Fruit fly (Drosophila melanogaster) whole organism, embryonic: ENCODE measurements around the gene Liprin-beta.
A peak's percentile ranks its signal among the peaks of the same experiment; 100 is the strongest.

Source experiments
- Abd-B ChIP-seq: fragments of 200-800 bp; sonication (Bioruptor generic); optimal IDR thresholded peaks from 2 replicates; lab custom pipeline; 2018; ENCODE audit warnings: missing biosample characterization, mild to moderate bottlenecking, missing genetic modification characterization, moderate library complexity
- Bgb ChIP-seq: fragments of 200-800 bp; sonication (Bioruptor generic); IDR thresholded peaks from 2 replicates; pipeline ENCODE4 v1.3.6; 2022; ENCODE audit warnings: missing biosample characterization, missing genetic modification characterization; ENCODE audit not compliant: partially characterized antibody
- CG10147 ChIP-seq: fragments of 200-800 bp; sonication (Bioruptor generic); optimal IDR thresholded peaks from 2 replicates; lab custom pipeline; 2019; ENCODE audit warnings: missing biosample characterization, mild to moderate bottlenecking, missing genetic modification characterization, moderate library complexity
- CG12071 ChIP-seq: fragments of 200-800 bp; sonication (Bioruptor generic); optimal IDR thresholded peaks from 3 replicates; lab custom pipeline; 2018; ENCODE audit warnings: missing biosample characterization, mild to moderate bottlenecking, missing genetic modification characterization
- CG12236 ChIP-seq: fragments of 200-800 bp; sonication (Bioruptor generic); optimal IDR thresholded peaks from 2 replicates; lab custom pipeline; 2016; ENCODE audit warnings: missing biosample characterization, missing genetic modification characterization
- CG13287 ChIP-seq: fragments of 200-800 bp; sonication (Bioruptor generic); IDR thresholded peaks from 2 replicates; pipeline ENCODE4 v1.3.6; 2022; ENCODE audit warnings: missing biosample characterization, missing genetic modification characterization; ENCODE audit not compliant: partially characterized antibody
- CG14014 ChIP-seq: fragments of 200-800 bp; sonication (Bioruptor generic); IDR thresholded peaks from 2 replicates; pipeline ENCODE4 v1.3.6; 2022; ENCODE audit warnings: missing biosample characterization, missing genetic modification characterization
- CG14965 ChIP-seq: fragments of 200-800 bp; sonication (Bioruptor generic); optimal IDR thresholded peaks from 2 replicates; lab custom pipeline; 2016; ENCODE audit warnings: missing biosample characterization, missing genetic modification characterization, borderline replicate concordance
- CG16815 ChIP-seq: fragments of 200-800 bp; sonication (Bioruptor generic); optimal IDR thresholded peaks from 3 replicates; lab custom pipeline; 2017; ENCODE audit warnings: missing biosample characterization, mild to moderate bottlenecking, missing genetic modification characterization
- CG17361 ChIP-seq: fragments of 200-800 bp; sonication (Bioruptor generic); IDR thresholded peaks from 3 replicates; pipeline ENCODE4 v1.3.6; 2022; ENCODE audit warnings: missing biosample characterization, missing genetic modification characterization
- CG2199 ChIP-seq: fragments of 200-800 bp; sonication (Bioruptor generic); IDR thresholded peaks from 3 replicates; pipeline ENCODE4 v1.3.6; 2022; ENCODE audit warnings: missing biosample characterization, missing genetic modification characterization
- CG2678 ChIP-seq: fragments of 200-800 bp; sonication (Bioruptor generic); optimal IDR thresholded peaks from 3 replicates; lab custom pipeline; 2019; ENCODE audit warnings: missing biosample characterization, mild to moderate bottlenecking, missing genetic modification characterization, moderate library complexity
- CG30431 ChIP-seq: fragments of 200-800 bp; sonication (Bioruptor generic); optimal IDR thresholded peaks from 2 replicates; lab custom pipeline; 2017; ENCODE audit warnings: missing biosample characterization, missing genetic modification characterization
- CG33557 ChIP-seq: fragments of 200-800 bp; sonication (Bioruptor generic); optimal IDR thresholded peaks from 2 replicates; lab custom pipeline; 2019; ENCODE audit warnings: missing biosample characterization, mild to moderate bottlenecking, missing genetic modification characterization, moderate library complexity
- CG3726 ChIP-seq: fragments of 200-800 bp; sonication (Bioruptor generic); IDR thresholded peaks from 3 replicates; pipeline ENCODE4, ENCODE4 v1.3.6; 2022; ENCODE audit warnings: missing biosample characterization, missing genetic modification characterization
- CG4820 ChIP-seq: fragments of 200-800 bp; sonication (Bioruptor generic); optimal IDR thresholded peaks from 3 replicates; lab custom pipeline; 2016; ENCODE audit warnings: missing biosample characterization, missing genetic modification characterization
- CG7987 ChIP-seq: fragments of 200-800 bp; sonication (Bioruptor generic); optimal IDR thresholded peaks from 2 replicates; lab custom pipeline; 2018; ENCODE audit warnings: missing biosample characterization, mild to moderate bottlenecking, missing genetic modification characterization, moderate library complexity
- CG9727 ChIP-seq: fragments of 200-800 bp; sonication (Bioruptor generic); optimal IDR thresholded peaks from 3 replicates; lab custom pipeline; 2017; ENCODE audit warnings: missing biosample characterization, mild to moderate bottlenecking, missing genetic modification characterization
- CG9876 ChIP-seq: fragments of 200-800 bp; sonication (Bioruptor generic); optimal IDR thresholded peaks from 2 replicates; lab custom pipeline; 2016; ENCODE audit warnings: missing biosample characterization, missing genetic modification characterization
- Camta ChIP-seq: fragments of 200-800 bp; sonication (Bioruptor generic); optimal IDR thresholded peaks from 2 replicates; lab custom pipeline; 2016; ENCODE audit warnings: missing biosample characterization, missing genetic modification characterization
- Dad ChIP-seq: fragments of 200-800 bp; sonication (Bioruptor generic); optimal IDR thresholded peaks from 3 replicates; lab custom pipeline; 2016; ENCODE audit warnings: missing biosample characterization, missing genetic modification characterization
- Dbx ChIP-seq: fragments of 200-800 bp; sonication (Bioruptor generic); IDR thresholded peaks from 3 replicates; pipeline ENCODE4 v1.3.6; 2022; ENCODE audit warnings: missing biosample characterization, missing genetic modification characterization
- Dfd ChIP-seq, 2 experiments: fragments of >200 bp; optimal IDR thresholded peaks; 2 replicates each; lab custom pipeline; 2017; ENCODE audit warnings: missing biosample characterization in 2 of 2, missing genetic modification characterization in 2 of 2
- Dref ChIP-seq: fragments of 200-800 bp; sonication (Bioruptor generic); IDR thresholded peaks from 2 replicates; pipeline ENCODE4 v1.3.6; 2022; ENCODE audit warnings: missing biosample characterization, missing genetic modification characterization
- Drgx ChIP-seq: fragments of 200-800 bp; sonication (Bioruptor generic); IDR thresholded peaks from 2 replicates; pipeline ENCODE4 v1.3.6; 2022; ENCODE audit warnings: missing biosample characterization, missing genetic modification characterization
- E2f1 ChIP-seq: fragments of 200-800 bp; sonication (Bioruptor generic); IDR thresholded peaks from 2 replicates; pipeline ENCODE4 v1.3.6; 2022; ENCODE audit warnings: missing biosample characterization, missing genetic modification characterization
- Fer3 ChIP-seq: fragments of 200-800 bp; sonication (Bioruptor generic); optimal IDR thresholded peaks from 2 replicates; lab custom pipeline; 2018; ENCODE audit warnings: missing biosample characterization, mild to moderate bottlenecking, missing genetic modification characterization, moderate library complexity
- Mes4 ChIP-seq: fragments of 200-800 bp; sonication (Bioruptor generic); optimal IDR thresholded peaks from 2 replicates; lab custom pipeline; 2016; ENCODE audit warnings: missing biosample characterization, missing genetic modification characterization
- Myb ChIP-seq: fragments of 200-800 bp; sonication (Bioruptor generic); optimal IDR thresholded peaks from 2 replicates; lab custom pipeline; 2016; ENCODE audit warnings: missing biosample characterization, missing genetic modification characterization
- Neu2 ChIP-seq: fragments of 200-800 bp; sonication (Bioruptor generic); optimal IDR thresholded peaks from 3 replicates; lab custom pipeline; 2016; ENCODE audit warnings: missing biosample characterization, missing genetic modification characterization, borderline replicate concordance
- Rfx ChIP-seq: fragments of 200-800 bp; sonication (Bioruptor generic); IDR thresholded peaks from 2 replicates; pipeline ENCODE4 v1.3.6; 2022; ENCODE audit warnings: missing biosample characterization, missing genetic modification characterization
- Taf1 ChIP-seq: fragments of 200-800 bp; sonication (Bioruptor generic); IDR thresholded peaks from 2 replicates; pipeline ENCODE4 v1.3.6; 2022; ENCODE audit warnings: missing biosample characterization, missing genetic modification characterization
- aop ChIP-seq: fragments of 200-800 bp; sonication (Bioruptor generic); IDR thresholded peaks from 2 replicates; pipeline ENCODE4 v1.3.6; 2022; ENCODE audit warnings: missing biosample characterization, missing genetic modification characterization
- chinmo ChIP-seq: fragments of 200-800 bp; sonication (Bioruptor generic); IDR thresholded peaks from 4 replicates; pipeline ENCODE4 v1.3.6; 2022; ENCODE audit warnings: missing biosample characterization, missing genetic modification characterization; ENCODE audit not compliant: partially characterized antibody
- chm ChIP-seq: fragments of 200-800 bp; sonication (Bioruptor generic); IDR thresholded peaks from 2 replicates; pipeline ENCODE4 v1.3.6; 2022; ENCODE audit warnings: missing biosample characterization, missing genetic modification characterization
- crol ChIP-seq: fragments of 200-800 bp; sonication (Bioruptor generic); IDR thresholded peaks from 2 replicates; pipeline ENCODE4 v1.3.6; 2022; ENCODE audit warnings: missing biosample characterization, missing genetic modification characterization
- kni ChIP-seq: fragments of 200-800 bp; sonication (Bioruptor generic); optimal IDR thresholded peaks from 3 replicates; lab custom pipeline; 2017; ENCODE audit warnings: mild to moderate bottlenecking, missing biosample characterization, missing genetic modification reagents, missing genetic modification characterization
- lbe ChIP-seq: fragments of 200-800 bp; sonication (Bioruptor generic); optimal IDR thresholded peaks from 2 replicates; lab custom pipeline; 2016; ENCODE audit warnings: missing biosample characterization, mild to moderate bottlenecking, missing genetic modification characterization
- maf-S ChIP-seq: fragments of 200-800 bp; sonication (Bioruptor generic); optimal IDR thresholded peaks from 2 replicates; lab custom pipeline; 2016; ENCODE audit warnings: missing biosample characterization, missing genetic modification characterization
- nerfin-2 ChIP-seq: fragments of 200-800 bp; sonication (Bioruptor generic); IDR thresholded peaks from 2 replicates; pipeline ENCODE4 v1.3.6; 2022; ENCODE audit warnings: missing biosample characterization, missing genetic modification characterization; ENCODE audit not compliant: partially characterized antibody
- nom ChIP-seq: fragments of 200-800 bp; sonication (Bioruptor generic); optimal IDR thresholded peaks from 2 replicates; lab custom pipeline; 2017; ENCODE audit warnings: missing biosample characterization, missing genetic modification characterization, mild to moderate bottlenecking, moderate library complexity, missing genetic modification reagents
- otp ChIP-seq: fragments of 200-800 bp; sonication (Bioruptor generic); IDR thresholded peaks from 3 replicates; pipeline ENCODE4, ENCODE4 v1.3.6; 2022; ENCODE audit warnings: missing biosample characterization, missing genetic modification characterization
- sd ChIP-seq: fragments of 200-800 bp; sonication (Bioruptor generic); optimal IDR thresholded peaks from 3 replicates; lab custom pipeline; 2018; ENCODE audit warnings: missing biosample characterization, mild to moderate bottlenecking, missing genetic modification characterization, moderate library complexity
- sens-2 ChIP-seq: fragments of 200-800 bp; sonication (Bioruptor generic); IDR thresholded peaks from 2 replicates; pipeline ENCODE4 v1.3.6; 2022; ENCODE audit warnings: missing biosample characterization, missing genetic modification characterization
- slp2 ChIP-seq: fragments of 200-800 bp; sonication (Bioruptor generic); optimal IDR thresholded peaks from 2 replicates; lab custom pipeline; 2016; ENCODE audit warnings: missing biosample characterization, missing genetic modification characterization
- so ChIP-seq: fragments of 200-800 bp; sonication (Bioruptor generic); IDR thresholded peaks from 3 replicates; pipeline ENCODE4 v1.3.6; 2022; ENCODE audit warnings: missing biosample characterization, missing genetic modification characterization
- sr ChIP-seq: fragments of 200-800 bp; sonication (Bioruptor generic); IDR thresholded peaks from 3 replicates; pipeline ENCODE4 v1.3.6; 2022; ENCODE audit warnings: missing biosample characterization, missing genetic modification characterization
- sug ChIP-seq: fragments of 200-800 bp; optimal IDR thresholded peaks from 2 replicates; lab custom pipeline; 2019; ENCODE audit warnings: missing biosample characterization, mild to moderate bottlenecking, missing genetic modification characterization, moderate library complexity
- tio ChIP-seq: fragments of 200-800 bp; sonication (Bioruptor generic); optimal IDR thresholded peaks from 2 replicates; lab custom pipeline; 2017; ENCODE audit warnings: missing biosample characterization, missing genetic modification characterization, inconsistent platforms
- ttk ChIP-seq: fragments of 200-800 bp; sonication (Bioruptor generic); IDR thresholded peaks from 2 replicates; pipeline ENCODE4 v2.1.2; 2022; ENCODE audit warnings: missing biosample characterization, missing genetic modification characterization
- yki ChIP-seq: fragments of >200 bp; optimal IDR thresholded peaks from 3 replicates; lab custom pipeline; 2018

The Liprin-beta gene

dm6 chr3L:13513112-13513538 is at the start of gene Liprin-beta, which contains the start of gene Vps36 (continued):
- peak; percentile 92 for TF ChIP-seq Bgb
- TF ChIP-seq Camta (GFP tag; lab: Kevin White, UChicago), result peak; percentile 89
- TF ChIP-seq Dbx (GFP tag; lab: Robert Waterston, UW), result peak; percentile 93
- TF ChIP-seq Abd-B (GFP tag; lab: Kevin White, UChicago), result peak; percentile 91
- TF ChIP-seq yki, result no peak
- peak; percentile 87 for TF ChIP-seq ttk (GFP tag; lab: Robert Waterston, UW)
- peak; percentile 82 for TF ChIP-seq Dad (GFP tag; lab: Kevin White, UChicago)
- TF ChIP-seq sens-2 (GFP tag; lab: Robert Waterston, UW), result peak; percentile 13; the same call in 1 of the 2 replicates
- peak; percentile 86; the same call in 1 of the 4 replicates for TF ChIP-seq chinmo (GFP tag; lab: Robert Waterston, UW)
- no peak for TF ChIP-seq nom
- peak; percentile 87 for TF ChIP-seq CG16815
- peak; percentile 46 for TF ChIP-seq Neu2 (GFP tag; lab: Kevin White, UChicago)
- TF ChIP-seq CG7987, result peak; percentile 22
- TF ChIP-seq CG2199 (GFP tag; lab: Robert Waterston, UW), result 0 out of 3 replicates have a peak, but pooled peaks have one; percentile 62
- peak; percentile 72 for TF ChIP-seq Myb
- peak; percentile 84 for TF ChIP-seq CG4820 (GFP tag; lab: Kevin White, UChicago)
- peak; percentile 60; the same call in 1 of the 3 replicates for TF ChIP-seq otp (GFP tag; lab: Robert Waterston, UW)
- no peak for TF ChIP-seq sug (tag; lab: Kevin White, UChicago)
- TF ChIP-seq sr (GFP tag; lab: Robert Waterston, UW), result no peak
- TF ChIP-seq CG2678 (tag; lab: Kevin White, UChicago), result no peak
- TF ChIP-seq CG13287, result peak; percentile 97
- peak; percentile 79 for TF ChIP-seq CG33557 (GFP tag; lab: Kevin White, UChicago)
- TF ChIP-seq slp2 (GFP tag; lab: Kevin White, UChicago), result peak; percentile 80
- TF ChIP-seq CG10147, result peak; percentile 76
- TF ChIP-seq sd (tag; lab: Kevin White, UChicago), result no peak
- peak; percentile 88 for TF ChIP-seq CG14014
- TF ChIP-seq crol (GFP tag; lab: Robert Waterston, UW), result no peak
- TF ChIP-seq Mes4 (GFP tag; lab: Kevin White, UChicago), result peak; percentile 69
- TF ChIP-seq CG9876, result peak; percentile 83
- TF ChIP-seq E2f1 (GFP tag; lab: Robert Waterston, UW), result peak; percentile 85
- no peak for TF ChIP-seq Dfd (GFP tag; optimal IDR thresholded peaks at IDR 0.05; lab: Kevin White, UChicago)
- TF ChIP-seq so (GFP tag; lab: Robert Waterston, UW), result peak; percentile 66; the same call in 1 of the 3 replicates
- TF ChIP-seq maf-S (GFP tag; lab: Kevin White, UChicago), result peak; percentile 90
- peak; percentile 89 for TF ChIP-seq nerfin-2
- peak; percentile 71 for TF ChIP-seq CG30431 (GFP tag; lab: Kevin White, UChicago)
- TF ChIP-seq CG12071 (GFP tag; lab: Kevin White, UChicago), result no peak
- peak; percentile 85 for TF ChIP-seq Fer3 (tag; lab: Kevin White, UChicago)
- peak; percentile 95 for TF ChIP-seq Rfx (GFP tag; lab: Robert Waterston, UW)
- no peak for TF ChIP-seq aop (GFP tag; lab: Robert Waterston, UW)
- peak; percentile 72 for TF ChIP-seq Dref
- TF ChIP-seq CG9727 (GFP tag; lab: Kevin White, UChicago), result peak; percentile 83
- TF ChIP-seq Taf1 (GFP tag; lab: Robert Waterston, UW), result peak; percentile 75; the same call in 1 of the 2 replicates
- no peak; the same call in 2 of the 3 replicates for TF ChIP-seq CG3726 (GFP tag; lab: Robert Waterston, UW)
- 0 out of 2 replicates have a peak, but pooled peaks have one; percentile 32 for TF ChIP-seq chm (GFP tag; lab: Robert Waterston, UW)
- TF ChIP-seq kni (GFP tag; lab: Kevin White, UChicago), result no peak
- no peak for TF ChIP-seq tio (GFP tag; lab: Kevin White, UChicago)
- no peak; the same call in 1 of the 3 replicates for TF ChIP-seq CG17361 (GFP tag; lab: Robert Waterston, UW)
- peak; percentile 76 for TF ChIP-seq CG12236 (GFP tag; lab: Kevin White, UChicago)
- peak; percentile 19 for TF ChIP-seq CG14965 (GFP tag; lab: Kevin White, UChicago)
- no peak for TF ChIP-seq lbe (GFP tag; lab: Kevin White, UChicago)
- TF ChIP-seq Drgx, result peak; percentile 71
